Fruit fly (Drosophila melanogaster): ENCODE measurements around the gene RpS6.

RpS6 gene

DNA sequence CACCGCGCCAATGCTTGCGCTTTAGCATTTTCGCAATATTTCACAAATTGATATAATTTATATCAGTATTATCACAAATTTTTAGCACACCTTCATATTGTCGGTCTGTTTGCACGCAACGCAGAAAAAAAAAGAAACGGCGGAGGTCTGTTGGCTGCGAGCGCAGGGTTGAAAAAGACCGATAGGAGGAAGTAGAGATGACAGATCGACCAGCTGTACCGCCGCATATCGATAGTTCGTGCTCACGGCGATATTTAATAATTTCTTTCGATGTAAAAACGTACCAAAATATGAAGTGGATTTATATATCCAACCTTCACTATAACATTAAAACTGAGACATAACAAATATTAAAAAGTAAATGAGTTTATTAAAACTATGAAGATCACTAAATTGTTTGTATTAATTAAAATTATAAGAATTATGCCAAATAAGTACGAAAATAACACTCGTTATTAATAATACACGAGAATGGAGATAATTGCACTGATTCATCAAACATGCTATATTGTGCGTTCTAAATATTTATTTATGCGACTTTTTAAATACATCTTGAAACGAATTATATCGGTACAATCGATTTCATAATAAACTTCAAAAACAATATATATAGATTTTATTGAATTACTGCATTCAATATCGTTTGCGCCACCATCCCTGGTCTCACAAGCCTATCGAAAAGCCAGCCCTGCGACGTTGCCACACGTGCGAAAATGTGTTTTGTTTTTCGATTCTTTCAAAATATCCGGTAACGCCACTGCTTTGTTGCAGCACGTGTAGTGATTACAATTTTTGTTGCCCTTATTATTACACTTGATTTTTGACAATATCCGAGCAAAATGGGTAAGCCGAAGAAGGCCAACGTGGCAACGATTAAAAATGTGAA lies at the start of gene RpS6, which contains the start of gene bys (continued):
- TF ChIP-seq lab (GFP tag; optimal IDR thresholded peaks at IDR 0.05) (peak; percentile 80), Dad (GFP tag; optimal IDR thresholded peaks at IDR 0.05) (no peak), CG15696 (tag; optimal IDR thresholded peaks at IDR 0.05) (peak; percentile 3), Mrtf (GFP tag; IDR thresholded peaks at IDR 0.05) (no peak; the same call in 2 of the 3 replicates), Six4 (GFP tag; optimal IDR thresholded peaks at IDR 0.05) (no peak), unpg (GFP tag; optimal IDR thresholded peaks at IDR 0.05) (peak; percentile 51), NC2β (GFP tag; optimal IDR thresholded peaks at IDR 0.05) (peak; percentile 58), Bteb2 (GFP tag; optimal IDR thresholded peaks at IDR 0.05) (peak; percentile 58), Gsc (GFP tag; IDR thresholded peaks at IDR 0.05) (no peak), Poxn (GFP tag; IDR thresholded peaks at IDR 0.05) (no peak), CG4424 (GFP tag; optimal IDR thresholded peaks at IDR 0.05) (peak; percentile 39), CG2199 (GFP tag; IDR thresholded peaks at IDR 0.05) (peak; percentile 79; the same call in 1 of the 3 replicates), CG14965 (GFP tag; optimal IDR thresholded peaks at IDR 0.05; ENCODE audit: borderline replicate concordance) (no peak), CG13775 (GFP tag; optimal IDR thresholded peaks at IDR 0.05) (peak; percentile 66), D19B (GFP tag; optimal IDR thresholded peaks at IDR 0.05) (no peak), pfk (GFP tag; optimal IDR thresholded peaks at IDR 0.05) (peak; percentile 57), CG10431 (GFP tag; optimal IDR thresholded peaks at IDR 0.05) (peak; percentile 51), salm (tag; optimal IDR thresholded peaks at IDR 0.05) (no peak), cad (GFP tag; optimal IDR thresholded peaks at IDR 0.05) (no peak), CG8290 (GFP tag; optimal IDR thresholded peaks at IDR 0.05) (no peak), CG8290 (tag; optimal IDR thresholded peaks at IDR 0.05) (peak in 1 of 2 experiments; percentile 65), Max (GFP tag; optimal IDR thresholded peaks at IDR 0.05) (peak; percentile 74), gt (GFP tag; IDR thresholded peaks at IDR 0.05) (no peak), chinmo (GFP tag; IDR thresholded peaks at IDR 0.05; ENCODE audit: partially characterized antibody) (peak; percentile 59; the same call in 1 of the 4 replicates), Atf3 (GFP tag; optimal IDR thresholded peaks at IDR 0.05) (no peak), CG17912 (GFP tag; optimal IDR thresholded peaks at IDR 0.05) (peak; percentile 59), Sin3A (optimal IDR thresholded peaks at IDR 0.05) (peak; percentile 21), trem (tag; optimal IDR thresholded peaks at IDR 0.05) (no peak), Stat92E (GFP tag; optimal IDR thresholded peaks at IDR 0.05) (peak in 1 of 3 experiments; percentile 31), vnd (GFP tag; IDR thresholded peaks at IDR 0.05; ENCODE audit: partially characterized antibody) (peak; percentile 78), CG34224 (GFP tag; IDR thresholded peaks at IDR 0.05; ENCODE audit: partially characterized antibody) (peak; percentile 70), Atf-2 (GFP tag; optimal IDR thresholded peaks at IDR 0.05) (no peak), Dfd (GFP tag; optimal IDR thresholded peaks at IDR 0.05) (no peak), bsh (GFP tag; optimal IDR thresholded peaks at IDR 0.05) (peak; percentile 2 to 5), pum (GFP tag; optimal IDR thresholded peaks at IDR 0.05) (peak; percentile 1), CG6254 (GFP tag; optimal IDR thresholded peaks at IDR 0.05) (peak; percentile 11), MBD-R2 (GFP tag; IDR thresholded peaks at IDR 0.05) (peak; percentile 38), CG12071 (GFP tag; optimal IDR thresholded peaks at IDR 0.05) (peak; percentile 55), Dref (GFP tag; IDR thresholded peaks at IDR 0.05) (peak; percentile 76), CG17568 (GFP tag; optimal IDR thresholded peaks at IDR 0.05) (no peak), run (tag; optimal IDR thresholded peaks at IDR 0.05) (peak; percentile 7), h (optimal IDR thresholded peaks at IDR 0.05) (no peak), CG17186 (GFP tag; optimal IDR thresholded peaks at IDR 0.05) (no peak), Nf-YC (tag; optimal IDR thresholded peaks at IDR 0.05) (peak; percentile 31), CG33213 (GFP tag; optimal IDR thresholded peaks at IDR 0.05) (peak; percentile 26), CG2202 (tag; optimal IDR thresholded peaks at IDR 0.05) (peak; percentile 14), CG10654 (GFP tag; optimal IDR thresholded peaks at IDR 0.05) (peak; percentile 10), CG10209 (GFP tag; optimal IDR thresholded peaks at IDR 0.05) (peak; percentile 43), CG12769 (tag; optimal IDR thresholded peaks at IDR 0.05) (peak; percentile 4)

Data from whole organism, embryonic.